Fruit fly (Drosophila melanogaster) whole organism, wandering third instar larva: ENCODE data around the gene CG31697.

Source experiments
- Abd-B ChIP-seq: fragments of >200 bp; optimal IDR thresholded peaks from 2 replicates; lab custom pipeline; 2017; ENCODE audit warnings: missing biosample characterization, missing genetic modification characterization
- CG32264 ChIP-seq: fragments of 200-800 bp; sonication (Bioruptor generic); optimal IDR thresholded peaks from 2 replicates; lab custom pipeline; 2016; ENCODE audit warnings: missing biosample characterization, missing genetic modification characterization
- CG9705 ChIP-seq: fragments of 200-800 bp; sonication (Bioruptor generic); optimal IDR thresholded peaks from 2 replicates; lab custom pipeline; 2018; ENCODE audit warnings: missing biosample characterization, mild to moderate bottlenecking, missing genetic modification characterization
- CrebA ChIP-seq: fragments of 200-800 bp; sonication (Bioruptor generic); optimal IDR thresholded peaks from 2 replicates; lab custom pipeline; 2016; ENCODE audit warnings: missing biosample characterization, mild to moderate bottlenecking, missing genetic modification characterization, borderline replicate concordance
- Dfd ChIP-seq: fragments of >200 bp; optimal IDR thresholded peaks from 2 replicates; lab custom pipeline; 2017; ENCODE audit warnings: missing biosample characterization, missing genetic modification characterization
- Dif ChIP-seq: fragments of 200-275, 200-300 bp; sonication (Bioruptor generic); optimal IDR thresholded peaks from 2 replicates; lab custom pipeline; 2018; ENCODE audit warnings: missing biosample characterization, missing genetic modification characterization; ENCODE audit not compliant: partially characterized antibody
- GATAd ChIP-seq: sonication (Bioruptor generic); optimal IDR thresholded peaks from 2 replicates; lab custom pipeline; 2016; ENCODE audit warnings: missing biosample characterization, missing genetic modification characterization
- HLH106 ChIP-seq: fragments of 200-800 bp; optimal IDR thresholded peaks from 3 replicates; lab custom pipeline; 2019; ENCODE audit warnings: missing biosample characterization, mild to moderate bottlenecking, missing genetic modification characterization, moderate library complexity
- Hnf4 ChIP-seq: fragments of 200-800 bp; sonication (Bioruptor generic); optimal IDR thresholded peaks from 2 replicates; lab custom pipeline; 2016; ENCODE audit warnings: missing biosample characterization, mild to moderate bottlenecking, missing genetic modification characterization
- Hr78 ChIP-seq: fragments of >200 bp; optimal IDR thresholded peaks from 2 replicates; lab custom pipeline; 2017; ENCODE audit warnings: missing biosample characterization, missing genetic modification characterization
- Hr83 ChIP-seq: fragments of 200-300 bp; sonication (Bioruptor generic); optimal IDR thresholded peaks from 2 replicates; lab custom pipeline; 2016; ENCODE audit warnings: missing biosample characterization, mild to moderate bottlenecking, missing genetic modification characterization, moderate library complexity; ENCODE audit not compliant: poor library complexity, severe bottlenecking
- Jra ChIP-seq: sonication (Bioruptor generic); optimal IDR thresholded peaks from 2 replicates; lab custom pipeline; 2016; ENCODE audit warnings: missing biosample characterization, missing genetic modification characterization
- Mio ChIP-seq: sonication (Bioruptor generic); optimal IDR thresholded peaks from 2 replicates; lab custom pipeline; 2016; ENCODE audit warnings: missing biosample characterization, missing genetic modification characterization
- Myc ChIP-seq: fragments of >200 bp; optimal IDR thresholded peaks from 2 replicates; lab custom pipeline; 2017
- N ChIP-seq: fragments of >200 bp; optimal IDR thresholded peaks from 2 replicates; lab custom pipeline; 2018; ENCODE audit warnings: missing biosample characterization, missing external identifiers, missing genetic modification characterization
- OdsH ChIP-seq: fragments of 200-800 bp; sonication (Bioruptor generic); optimal IDR thresholded peaks from 2 replicates; lab custom pipeline; 2016; ENCODE audit warnings: missing biosample characterization, mild to moderate bottlenecking, missing genetic modification characterization
- Rel ChIP-seq, 2 experiments: fragments of 200-800 bp; sonication (Bioruptor generic) in 1 of 2; optimal IDR thresholded peaks; 2 replicates in 1 of 2; 3 replicates in 1 of 2; lab custom pipeline; 2016 to 2019; ENCODE audit warnings: mild to moderate bottlenecking in 2 of 2, missing biosample characterization in 2 of 2, missing genetic modification characterization in 2 of 2, moderate library complexity in 1 of 2
- Sp1 ChIP-seq: fragments of 200-800 bp; sonication (Bioruptor generic); optimal IDR thresholded peaks from 3 replicates; lab custom pipeline; 2019; ENCODE audit warnings: missing biosample characterization, mild to moderate bottlenecking, missing genetic modification characterization, moderate library complexity
- Vsx2 ChIP-seq: fragments of 200-300, 225-300 bp; sonication (Bioruptor generic); optimal IDR thresholded peaks from 2 replicates; lab custom pipeline; 2018; ENCODE audit warnings: missing biosample characterization, missing genetic modification characterization; ENCODE audit not compliant: partially characterized antibody
- br ChIP-seq: fragments of 200-800 bp; sonication (Bioruptor generic); optimal IDR thresholded peaks from 2 replicates; lab custom pipeline; 2016; ENCODE audit warnings: missing biosample characterization, missing genetic modification characterization
- brk ChIP-seq: fragments of 200-800 bp; sonication (Bioruptor generic); optimal IDR thresholded peaks from 2 replicates; lab custom pipeline; 2016; ENCODE audit warnings: missing biosample characterization, mild to moderate bottlenecking, missing genetic modification characterization
- dl ChIP-seq, 2 experiments: fragments of 175-275, 200-275 bp in 1 of 2; fragments of 200-275 bp in 1 of 2; sonication (Bioruptor generic); optimal IDR thresholded peaks; lab custom pipeline; 2018; ENCODE audit warnings: mild to moderate bottlenecking in 2 of 2, missing biosample characterization in 2 of 2, missing genetic modification characterization in 2 of 2, moderate library complexity in 2 of 2; ENCODE audit not compliant: partially characterized antibody in 2 of 2, insufficient read depth in 1 of 2
- dmrt93B ChIP-seq: fragments of 200-800 bp; sonication (Bioruptor generic); optimal IDR thresholded peaks from 2 replicates; lab custom pipeline; 2018; ENCODE audit warnings: missing biosample characterization, mild to moderate bottlenecking, missing genetic modification characterization
- dsf ChIP-seq: sonication (Bioruptor generic); optimal IDR thresholded peaks from 2 replicates; lab custom pipeline; 2016; ENCODE audit warnings: missing biosample characterization, missing genetic modification characterization, borderline replicate concordance
- ey ChIP-seq: fragments of 200-800 bp; sonication (Bioruptor generic); optimal IDR thresholded peaks from 2 replicates; lab custom pipeline; 2016; ENCODE audit warnings: missing biosample characterization, missing genetic modification characterization
- foxo ChIP-seq, 2 experiments: fragments of 200-800 bp; sonication (Bioruptor generic); optimal IDR thresholded peaks; 2 replicates in 1 of 2; 3 replicates in 1 of 2; lab custom pipeline; 2016 to 2017; ENCODE audit warnings: missing biosample characterization in 2 of 2, missing genetic modification characterization in 2 of 2
- fru ChIP-seq: fragments of 200-800 bp; sonication (Bioruptor generic); optimal IDR thresholded peaks from 3 replicates; lab custom pipeline; 2016; ENCODE audit warnings: missing biosample characterization, mild to moderate bottlenecking, missing genetic modification characterization
- h ChIP-seq: fragments of 200-800 bp; sonication (Bioruptor generic); optimal IDR thresholded peaks from 3 replicates; lab custom pipeline; 2016; ENCODE audit warnings: missing biosample characterization, mild to moderate bottlenecking, missing genetic modification characterization
- jim ChIP-seq: fragments of 175-275, 200-325 bp; sonication (Bioruptor generic); optimal IDR thresholded peaks from 2 replicates; lab custom pipeline; 2016; ENCODE audit warnings: missing biosample characterization, mild to moderate bottlenecking, missing genetic modification characterization
- lola ChIP-seq: fragments of >200 bp; optimal IDR thresholded peaks from 2 replicates; lab custom pipeline; 2017; ENCODE audit warnings: missing biosample characterization, missing genetic modification characterization
- pan ChIP-seq: fragments of >200 bp; optimal IDR thresholded peaks from 2 replicates; lab custom pipeline; 2017
- psq ChIP-seq: fragments of 200-800 bp; sonication (Bioruptor generic); optimal IDR thresholded peaks from 3 replicates; lab custom pipeline; 2017; ENCODE audit warnings: missing biosample characterization, mild to moderate bottlenecking, missing genetic modification characterization, moderate library complexity
- rgr ChIP-seq: fragments of 200-800 bp; sonication (Bioruptor generic); optimal IDR thresholded peaks from 3 replicates; lab custom pipeline; 2016; ENCODE audit warnings: missing biosample characterization, mild to moderate bottlenecking, missing genetic modification characterization
- sage ChIP-seq: fragments of 200-800 bp; sonication (Bioruptor generic); optimal IDR thresholded peaks from 2 replicates; lab custom pipeline; 2016; ENCODE audit warnings: missing biosample characterization, mild to moderate bottlenecking, missing genetic modification characterization
- sv ChIP-seq: fragments of 200-800 bp; sonication (Bioruptor generic); optimal IDR thresholded peaks from 3 replicates; lab custom pipeline; 2016; ENCODE audit warnings: missing biosample characterization, missing genetic modification characterization
- tai ChIP-seq: sonication (Bioruptor generic); optimal IDR thresholded peaks from 2 replicates; lab custom pipeline; 2016; ENCODE audit warnings: missing biosample characterization, missing genetic modification characterization
- usp ChIP-seq: fragments of >200 bp; optimal IDR thresholded peaks from 2 replicates; lab custom pipeline; 2017; ENCODE audit warnings: missing biosample characterization, missing genetic modification characterization
- woc ChIP-seq: sonication (Bioruptor generic); optimal IDR thresholded peaks from 2 replicates; lab custom pipeline; 2016; ENCODE audit warnings: missing biosample characterization, mild to moderate bottlenecking, missing genetic modification characterization

Gene CG31697

dm6 chr2L:19576299-19576971 is 41.2 kb downstream of the CG31697 start:
- TF ChIP-seq Abd-B (GFP tag; lab: Kevin White, UChicago) (peak; percentile 28), br (GFP tag; lab: Kevin White, UChicago) (peak; percentile 15), Dif (GFP tag; lab: Kevin White, UChicago) (no peak), Hr78 (GFP tag; lab: Kevin White, UChicago) (peak; percentile 71), N (GFP tag; lab: Kevin White, UChicago) (peak; percentile 85), h (peak; percentile 5), foxo (GFP tag; optimal IDR thresholded peaks at IDR 0.05; lab: Kevin White, UChicago) (no peak), jim (GFP tag; lab: Kevin White, UChicago) (no peak), usp (GFP tag; lab: Kevin White, UChicago) (no peak), Rel (GFP tag; optimal IDR thresholded peaks at IDR 0.05; lab: Kevin White, UChicago) (no peak), Rel (tag; optimal IDR thresholded peaks at IDR 0.05; lab: Kevin White, UChicago) (no peak), pan (lab: Kevin White, UChicago) (no peak), tai (GFP tag; lab: Kevin White, UChicago) (no peak), fru (GFP tag; lab: Kevin White, UChicago) (no peak), rgr (GFP tag; lab: Kevin White, UChicago) (no peak)

- no peak for TF ChIP-seq GATAd (GFP tag; lab: Kevin White, UChicago)
- no peak for TF ChIP-seq lola (GFP tag; lab: Kevin White, UChicago)
- TF ChIP-seq Vsx2: no peak
- no peak for TF ChIP-seq sage (GFP tag; lab: Kevin White, UChicago)
- TF ChIP-seq Mio: no peak
- no peak for TF ChIP-seq Abd-B (GFP tag; lab: Kevin White, UChicago)
- peak; percentile 60 for TF ChIP-seq h
- peak; percentile 39 for TF ChIP-seq Hr83
- TF ChIP-seq CG9705: peak; percentile 3
- TF ChIP-seq fru (GFP tag; lab: Kevin White, UChicago): no peak
- TF ChIP-seq jim (GFP tag; lab: Kevin White, UChicago): no peak
- TF ChIP-seq sv (GFP tag; lab: Kevin White, UChicago): no peak
- TF ChIP-seq Sp1 (GFP tag; lab: Kevin White, UChicago): peak; percentile 41
- no peak for TF ChIP-seq brk (GFP tag; lab: Kevin White, UChicago)
- TF ChIP-seq dsf (GFP tag; lab: Kevin White, UChicago): peak; percentile 44
- TF ChIP-seq psq (GFP tag; lab: Kevin White, UChicago): peak; percentile 36
- peak; percentile 61 for TF ChIP-seq woc (GFP tag; lab: Kevin White, UChicago)
- TF ChIP-seq Hnf4: no peak
- no peak for TF ChIP-seq Rel (GFP tag; optimal IDR thresholded peaks at IDR 0.05; lab: Kevin White, UChicago)
- TF ChIP-seq Rel (tag; optimal IDR thresholded peaks at IDR 0.05; lab: Kevin White, UChicago): no peak
- peak; percentile 16 for TF ChIP-seq OdsH
- no peak for TF ChIP-seq usp (GFP tag; lab: Kevin White, UChicago)
- TF ChIP-seq ey (GFP tag; lab: Kevin White, UChicago): peak; percentile 23
- TF ChIP-seq dl (GFP tag; optimal IDR thresholded peaks at IDR 0.05; lab: Kevin White, UChicago; ENCODE audit: insufficient read depth in 1 of 2, partially characterized antibody in 2 of 2): no peak
- peak; percentile 75 for TF ChIP-seq Myc (lab: Kevin White, UChicago)
- TF ChIP-seq foxo (GFP tag; optimal IDR thresholded peaks at IDR 0.05; lab: Kevin White, UChicago): peak in 1 of 2 experiments; percentile 69
- no peak for TF ChIP-seq Dfd (GFP tag; lab: Kevin White, UChicago)
- TF ChIP-seq br (GFP tag; lab: Kevin White, UChicago): no peak
- no peak for TF ChIP-seq CG32264 (GFP tag; lab: Kevin White, UChicago)
- TF ChIP-seq Hr78 (GFP tag; lab: Kevin White, UChicago): no peak
- no peak for TF ChIP-seq tai (GFP tag; lab: Kevin White, UChicago)
- no peak for TF ChIP-seq Dif (GFP tag; lab: Kevin White, UChicago)
- TF ChIP-seq CrebA (GFP tag; lab: Kevin White, UChicago): no peak
- peak; percentile 72 for TF ChIP-seq HLH106 (tag; lab: Kevin White, UChicago)
- TF ChIP-seq rgr (GFP tag; lab: Kevin White, UChicago): peak; percentile 48
- no peak for TF ChIP-seq N (GFP tag; lab: Kevin White, UChicago)
- TF ChIP-seq pan (lab: Kevin White, UChicago): no peak
- peak; percentile 20 for TF ChIP-seq dmrt93B
- peak; percentile 2 for TF ChIP-seq Jra (GFP tag; lab: Kevin White, UChicago)
- TF ChIP-seq, all 38 proteins: peak for 15
Observed at dm6 chr2L:19577187-19577765, 42.0 kb downstream of the CG31697 start, which contains the start of the genes spi and msb1l. Gene spi, minus strand, starts transcription at chr2L:19577315. Gene msb1l, plus strand, starts transcription at chr2L:19577701.
